ENCODE assay signal across 2 worm cellular contexts in the genomic region with DNA sequence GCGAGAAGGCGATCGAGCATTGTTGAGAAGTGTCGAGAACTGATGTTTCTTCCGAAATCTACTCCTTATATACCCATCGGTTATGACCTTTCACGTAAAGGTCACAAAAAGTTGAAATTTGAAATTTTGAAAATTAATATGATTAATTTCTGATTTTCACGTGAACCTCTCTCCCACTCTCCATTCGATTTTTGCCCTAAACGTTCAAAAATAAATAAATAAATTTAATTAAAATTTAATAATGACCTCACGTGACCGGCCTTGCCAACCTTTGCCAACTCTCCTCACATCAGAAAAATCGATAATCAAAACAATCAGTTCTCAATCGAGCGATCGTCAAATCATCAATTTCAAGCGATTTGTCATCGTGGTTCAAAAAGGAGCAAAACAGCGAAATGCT.
A peak's percentile ranks its signal among the peaks of the same experiment; 100 is the strongest.
TF ChIP-seq lines count a peak whose summit lies in the region.

A gene (plus strand): TSS at position 301 of the 400 bp plus-strand sequence.

TF ChIP-seq in whole organism, L4 larva, 104 proteins besides CTCF, POLR2A, EP300 and RAD21:
- TF ChIP-seq ceh-28 (tag; optimal IDR thresholded peaks at IDR 0.05; lab: Kevin White, UChicago): no peak
- no peak for TF ChIP-seq T26A8.4 (GFP tag; IDR thresholded peaks at IDR 0.05; lab: Robert Waterston, UW)
- no peak for TF ChIP-seq lin-13 (GFP tag; optimal IDR thresholded peaks at IDR 0.05; lab: Kevin White, UChicago)
- no peak for TF ChIP-seq ces-1 (GFP tag; optimal IDR thresholded peaks at IDR 0.05; lab: Kevin White, UChicago)
- no peak for TF ChIP-seq nhr-237 (tag; optimal IDR thresholded peaks at IDR 0.05; lab: Kevin White, UChicago)
- no peak for TF ChIP-seq fkh-10 (GFP tag; optimal IDR thresholded peaks at IDR 0.05; lab: Kevin White, UChicago)
- TF ChIP-seq lsy-2 (tag; optimal IDR thresholded peaks at IDR 0.05; lab: Kevin White, UChicago): no peak
- peak; percentile 15 for TF ChIP-seq aha-1 (tag; lab: Kevin White, UChicago)

TF ChIP-seq in whole organism, midembryonic, 9 proteins besides CTCF, POLR2A, EP300 and RAD21:
- TF ChIP-seq tab-1 (GFP tag; IDR thresholded peaks at IDR 0.05; lab: Robert Waterston, UW) (no peak), T22C8.4 (GFP tag; IDR thresholded peaks at IDR 0.05; lab: Robert Waterston, UW) (peak; percentile 20; the same call in 1 of the 2 replicates)
